Fruit fly (Drosophila melanogaster): ENCODE results near the gene CG12715.

DNA sequence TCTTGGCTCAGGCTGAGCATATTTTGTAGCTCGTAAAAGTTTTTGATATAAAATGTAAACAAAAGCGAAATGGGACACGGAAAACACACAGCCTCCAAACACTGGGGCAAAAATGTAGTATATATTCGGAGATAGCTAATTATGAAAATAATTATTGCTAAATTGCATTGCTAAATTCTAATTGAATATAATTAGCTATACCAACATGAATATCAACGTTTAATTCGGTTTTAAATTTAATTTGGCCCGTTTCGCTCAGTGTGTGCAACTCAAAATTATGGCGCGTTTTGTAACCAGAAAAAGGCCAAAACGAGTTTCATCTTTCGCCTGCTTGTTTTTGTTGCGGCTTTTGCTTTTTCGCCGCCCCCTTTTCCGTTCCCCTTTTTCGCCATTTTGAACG lies 31.4 kb downstream of the CG12715 start:
- peak; percentile 5 for TF ChIP-seq sug (tag; optimal IDR thresholded peaks at IDR 0.05)
- TF ChIP-seq ranshi (GFP tag; IDR thresholded peaks at IDR 0.05) = peak; percentile 31; the same call in 1 of the 2 replicates
- TF ChIP-seq mam (GFP tag; optimal IDR thresholded peaks at IDR 0.05) = peak; percentile 21
- TF ChIP-seq Lpt (GFP tag; optimal IDR thresholded peaks at IDR 0.05) = no peak
- no peak for TF ChIP-seq insv (GFP tag; optimal IDR thresholded peaks at IDR 0.05)
- TF ChIP-seq CG6854 (GFP tag; optimal IDR thresholded peaks at IDR 0.05) = peak; percentile 13
- no peak for TF ChIP-seq crol (GFP tag; IDR thresholded peaks at IDR 0.05)
- no peak for TF ChIP-seq YL-1 (GFP tag; optimal IDR thresholded peaks at IDR 0.05)
- TF ChIP-seq seq (GFP tag; IDR thresholded peaks at IDR 0.05) = no peak
- TF ChIP-seq CG10274 (GFP tag; optimal IDR thresholded peaks at IDR 0.05) = no peak
